Fruit fly (Drosophila melanogaster) whole organism, embryonic: ENCODE measurements around the gene CG44362.

Experiments used
- CG7745 ChIP-seq: fragments of 200-800 bp; sonication (Bioruptor generic); optimal IDR thresholded peaks from 2 replicates; lab custom pipeline; 2018; ENCODE audit warnings: missing biosample characterization, mild to moderate bottlenecking, missing genetic modification characterization, moderate library complexity
- Dp ChIP-seq: fragments of 200-800 bp; sonication (Bioruptor generic); optimal IDR thresholded peaks from 2 replicates; lab custom pipeline; 2018; ENCODE audit warnings: missing biosample characterization, mild to moderate bottlenecking, missing genetic modification characterization, moderate library complexity
- stwl ChIP-seq: fragments of 200-800 bp; sonication (Bioruptor generic); optimal IDR thresholded peaks from 3 replicates; lab custom pipeline; 2018; ENCODE audit warnings: missing biosample characterization, mild to moderate bottlenecking, missing genetic modification characterization, moderate library complexity

DNA sequence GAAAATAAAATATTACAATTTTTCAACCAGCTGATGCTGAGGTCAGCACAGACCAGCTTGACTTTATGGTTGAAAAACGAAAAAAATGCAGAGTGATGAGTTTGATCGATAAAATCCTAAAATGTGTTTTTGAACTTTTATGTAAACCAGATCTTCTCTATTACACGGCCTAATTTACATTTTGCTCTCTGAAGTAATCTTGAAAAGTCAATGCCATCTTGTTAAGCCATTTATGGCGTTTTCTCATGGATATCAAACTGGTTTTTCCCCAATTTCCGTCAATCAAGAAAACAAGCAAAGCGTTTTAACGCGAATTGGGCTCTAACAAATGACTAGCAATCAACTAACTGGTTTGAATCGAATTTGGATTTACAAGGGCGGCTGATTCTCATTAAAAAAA, 2.1 kb downstream of the CG44362 start:
- TF ChIP-seq CG7745 (tag; lab: Kevin White, UChicago) (no peak), stwl (tag; lab: Kevin White, UChicago) (no peak), Dp (GFP tag; lab: Kevin White, UChicago) (no peak)
